Worm (Caenorhabditis elegans): ENCODE results near the gene ubxn-4.

The ubxn-4 gene

ce11 chrIII:8358213-8358672 lies 47.1 kb downstream of the ubxn-4 start, which contains the start of the genes R05D3.8 and rfp-1 (continued):
- no peak for TF ChIP-seq fkh-2 (tag; optimal IDR thresholded peaks at IDR 0.05)
- TF ChIP-seq ama-1 (optimal IDR thresholded peaks at IDR 0.05), result peak; percentile 27
- peak; percentile 96 for TF ChIP-seq nfya-1 (tag; optimal IDR thresholded peaks at IDR 0.05; ENCODE audit: insufficient read depth)
- peak; percentile 85 for TF ChIP-seq skn-1 (tag; optimal IDR thresholded peaks at IDR 0.05)
- no peak for TF ChIP-seq daf-12 (tag; optimal IDR thresholded peaks at IDR 0.05)
- no peak for TF ChIP-seq nhr-76 (tag; optimal IDR thresholded peaks at IDR 0.05)
- TF ChIP-seq pqm-1 (tag; optimal IDR thresholded peaks at IDR 0.05), result peak; percentile 53
- TF ChIP-seq elt-3 (tag; optimal IDR thresholded peaks at IDR 0.05), result peak in 1 of 3 experiments; percentile 26
- no peak for TF ChIP-seq nhr-67 (tag; optimal IDR thresholded peaks at IDR 0.05)
- TF ChIP-seq ZK546.5 (tag; optimal IDR thresholded peaks at IDR 0.05), result no peak
- no peak for TF ChIP-seq tbx-2 (tag; optimal IDR thresholded peaks at IDR 0.05)
- peak; percentile 98 for TF ChIP-seq lin-15B (tag; optimal IDR thresholded peaks at IDR 0.05)
- peak; percentile 53 for TF ChIP-seq lsy-12 (tag; optimal IDR thresholded peaks at IDR 0.05)
- peak; percentile 99 for TF ChIP-seq R02D3.7 (tag; optimal IDR thresholded peaks at IDR 0.05)
- TF ChIP-seq nhr-77 (tag; optimal IDR thresholded peaks at IDR 0.05), result no peak

DNA sequence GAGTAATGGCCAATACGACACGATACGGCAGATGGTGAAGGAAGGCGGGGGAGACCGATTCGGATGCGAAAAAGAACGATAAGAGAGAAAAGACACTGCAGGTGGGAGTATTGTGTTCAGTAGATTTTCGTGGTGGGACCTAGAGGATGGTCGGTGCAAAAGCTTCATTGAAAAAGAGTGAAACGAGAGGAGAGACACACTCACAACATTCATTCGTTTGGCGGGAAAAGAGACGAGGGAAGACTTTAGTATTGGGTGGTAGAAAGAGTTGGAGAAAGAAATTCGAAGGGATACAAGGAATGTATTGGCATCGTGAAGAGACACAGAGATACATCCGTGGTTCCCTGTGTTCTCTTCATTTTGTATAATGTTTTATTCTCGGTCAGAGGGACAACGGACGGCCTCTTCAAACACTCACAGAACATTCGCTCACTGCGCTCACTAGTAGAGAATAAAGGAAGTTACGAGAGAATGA lies 48.9 kb downstream of the ubxn-4 start:
- TF ChIP-seq hmg-11 (tag; optimal IDR thresholded peaks at IDR 0.05) (peak; percentile 95), nfya-1 (tag; optimal IDR thresholded peaks at IDR 0.05; ENCODE audit: insufficient read depth) (peak; percentile 87), fos-1 (tag; optimal IDR thresholded peaks at IDR 0.05) (no peak), unc-62 (GFP tag; optimal IDR thresholded peaks at IDR 0.05) (no peak), egl-5 (tag; optimal IDR thresholded peaks at IDR 0.05) (peak; percentile 47), nhr-28 (tag; optimal IDR thresholded peaks at IDR 0.05) (no peak), ceh-28 (tag; optimal IDR thresholded peaks at IDR 0.05) (peak; percentile 58), ceh-82 (tag; optimal IDR thresholded peaks at IDR 0.05) (no peak), fkh-2 (tag; optimal IDR thresholded peaks at IDR 0.05) (no peak), nhr-76 (tag; optimal IDR thresholded peaks at IDR 0.05) (no peak), mdl-1 (tag; optimal IDR thresholded peaks at IDR 0.05) (no peak), egl-27 (tag; optimal IDR thresholded peaks at IDR 0.05) (no peak), ZK546.5 (tag; optimal IDR thresholded peaks at IDR 0.05) (no peak), nhr-25 (tag; optimal IDR thresholded peaks at IDR 0.05) (peak; percentile 73), nhr-77 (tag; optimal IDR thresholded peaks at IDR 0.05) (no peak), daf-12 (tag; optimal IDR thresholded peaks at IDR 0.05) (no peak), lsy-12 (tag; optimal IDR thresholded peaks at IDR 0.05) (peak; percentile 49), jun-1 (tag; optimal IDR thresholded peaks at IDR 0.05) (peak; percentile 80), nhr-237 (tag; optimal IDR thresholded peaks at IDR 0.05) (no peak), elt-3 (tag; optimal IDR thresholded peaks at IDR 0.05) (no peak), tbx-2 (tag; optimal IDR thresholded peaks at IDR 0.05) (no peak), unc-39 (tag; optimal IDR thresholded peaks at IDR 0.05) (no peak), ztf-11 (tag; optimal IDR thresholded peaks at IDR 0.05) (no peak), nhr-23 (tag; optimal IDR thresholded peaks at IDR 0.05) (peak; percentile 46), nhr-67 (tag; optimal IDR thresholded peaks at IDR 0.05) (no peak), ama-1 (optimal IDR thresholded peaks at IDR 0.05) (peak; percentile 59), pha-4 (tag; optimal IDR thresholded peaks at IDR 0.05) (peak; percentile 82), lin-39 (tag; optimal IDR thresholded peaks at IDR 0.05) (peak; percentile 67), elt-2 (tag; optimal IDR thresholded peaks at IDR 0.05) (peak; percentile 49), nhr-12 (tag; optimal IDR thresholded peaks at IDR 0.05) (no peak), zag-1 (tag; optimal IDR thresholded peaks at IDR 0.05) (no peak), eor-1 (tag; optimal IDR thresholded peaks at IDR 0.05) (no peak), fkh-10 (GFP tag; optimal IDR thresholded peaks at IDR 0.05) (peak; percentile 11), nhr-43 (tag; optimal IDR thresholded peaks at IDR 0.05; ENCODE audit: poor library complexity, severe bottlenecking) (peak; percentile 51), elt-1 (tag; optimal IDR thresholded peaks at IDR 0.05) (peak; percentile 15), snpc-4 (tag; optimal IDR thresholded peaks at IDR 0.05) (peak; percentile 70), aly-2 (tag; optimal IDR thresholded peaks at IDR 0.05) (no peak), ceh-9 (tag; optimal IDR thresholded peaks at IDR 0.05) (no peak), sea-2 (GFP tag; optimal IDR thresholded peaks at IDR 0.05) (no peak), pqm-1 (tag; optimal IDR thresholded peaks at IDR 0.05) (peak; percentile 50), mml-1 (tag; optimal IDR thresholded peaks at IDR 0.05) (no peak), skn-1 (tag; optimal IDR thresholded peaks at IDR 0.05) (no peak), ztf-4 (tag; optimal IDR thresholded peaks at IDR 0.05) (no peak), R02D3.7 (tag; optimal IDR thresholded peaks at IDR 0.05) (peak; percentile 32), nhr-11 (tag; optimal IDR thresholded peaks at IDR 0.05) (peak; percentile 7), ceh-16 (tag; optimal IDR thresholded peaks at IDR 0.05) (no peak), lin-15B (tag; optimal IDR thresholded peaks at IDR 0.05) (peak; percentile 87)

Data from whole organism, L3 larva.